Worm (Caenorhabditis elegans) whole organism, late embryonic: ENCODE results near the gene C14C6.5.

Source experiments
- C38D4.7 ChIP-seq: fragments of 200-800 bp; sonication (Bioruptor generic); optimal IDR thresholded peaks from 2 replicates; lab custom pipeline; 2018; ENCODE audit warnings: mild to moderate bottlenecking, missing genetic modification characterization, moderate library complexity, missing compliant biosample characterization
- F13H6.1 ChIP-seq: sonication (generic microtip); optimal IDR thresholded peaks from 2 replicates; lab custom pipeline; 2016; ENCODE audit warnings: missing genetic modification characterization, missing compliant biosample characterization
- T23F11.4 ChIP-seq: fragments of 200-800 bp; sonication (Bioruptor generic); optimal IDR thresholded peaks from 2 replicates; lab custom pipeline; 2018; ENCODE audit warnings: mild to moderate bottlenecking, missing genetic modification characterization, missing compliant biosample characterization
- Y22D7AL.16 ChIP-seq: sonication (generic microtip); optimal IDR thresholded peaks from 2 replicates; lab custom pipeline; 2016; ENCODE audit warnings: missing genetic modification characterization, missing compliant biosample characterization
- ama-1 ChIP-seq: fragments of 150-350 bp; optimal IDR thresholded peaks from 2 replicates; lab custom pipeline; 2014
- ceh-19 ChIP-seq: fragments of 200-800 bp; sonication (Bioruptor generic); optimal IDR thresholded peaks from 2 replicates; lab custom pipeline; 2018; ENCODE audit warnings: mild to moderate bottlenecking, missing genetic modification characterization, missing compliant biosample characterization
- ceh-30 ChIP-seq: fragments of 150-350 bp; optimal IDR thresholded peaks from 2 replicates; lab custom pipeline; 2014; ENCODE audit warnings: missing biosample characterization, missing genetic modification characterization
- ceh-45 ChIP-seq: fragments of 200-800 bp; sonication (Bioruptor generic); IDR thresholded peaks from 2 replicates; pipeline ENCODE4 v1.3.6; 2022; ENCODE audit warnings: missing genetic modification reagents, missing genetic modification characterization, missing compliant biosample characterization
- ceh-48 ChIP-seq: sonication (generic microtip); optimal IDR thresholded peaks from 2 replicates; lab custom pipeline; 2016; ENCODE audit warnings: missing genetic modification characterization, inconsistent platforms, missing compliant biosample characterization
- ceh-9 ChIP-seq: sonication (generic microtip); optimal IDR thresholded peaks from 2 replicates; lab custom pipeline; 2016; ENCODE audit warnings: mild to moderate bottlenecking, missing genetic modification characterization, inconsistent platforms, missing compliant biosample characterization
- che-1 ChIP-seq: sonication (generic microtip); optimal IDR thresholded peaks from 2 replicates; lab custom pipeline; 2016; ENCODE audit warnings: mild to moderate bottlenecking, missing genetic modification characterization, missing compliant biosample characterization
- dve-1 ChIP-seq: sonication (generic microtip); optimal IDR thresholded peaks from 2 replicates; lab custom pipeline; 2017; ENCODE audit warnings: antibody characterized with exemption, mild to moderate bottlenecking, missing genetic modification characterization, missing compliant biosample characterization
- elt-4 ChIP-seq: sonication (generic microtip); optimal IDR thresholded peaks from 2 replicates; lab custom pipeline; 2016; ENCODE audit warnings: missing genetic modification characterization, missing compliant biosample characterization
- ets-4 ChIP-seq: sonication (generic microtip); optimal IDR thresholded peaks from 2 replicates; lab custom pipeline; 2016; ENCODE audit warnings: missing genetic modification characterization, missing compliant biosample characterization
- fax-1 ChIP-seq: sonication (generic microtip); optimal IDR thresholded peaks from 2 replicates; lab custom pipeline; 2016; ENCODE audit warnings: missing genotype, missing genetic modification characterization, missing compliant biosample characterization
- hlh-13 ChIP-seq: fragments of 200-800 bp; sonication (Bioruptor generic); optimal IDR thresholded peaks from 2 replicates; lab custom pipeline; 2018; ENCODE audit warnings: mild to moderate bottlenecking, missing genetic modification characterization, missing compliant biosample characterization
- hlh-15 ChIP-seq: sonication (generic microtip); optimal IDR thresholded peaks from 2 replicates; lab custom pipeline; 2016; ENCODE audit warnings: missing genetic modification characterization, missing compliant biosample characterization
- hlh-30 ChIP-seq: sonication (generic microtip); optimal IDR thresholded peaks from 2 replicates; lab custom pipeline; 2017; ENCODE audit warnings: antibody characterized with exemption, missing genetic modification characterization, missing compliant biosample characterization; ENCODE audit not compliant: insufficient read depth
- hlh-8 ChIP-seq: sonication (generic microtip); optimal IDR thresholded peaks from 2 replicates; lab custom pipeline; 2016; ENCODE audit warnings: missing genotype, missing genetic modification characterization, missing compliant biosample characterization
- lin-11 ChIP-seq: fragments of 200-800 bp; sonication (Bioruptor generic); optimal IDR thresholded peaks from 2 replicates; lab custom pipeline; 2018; ENCODE audit warnings: mild to moderate bottlenecking, missing genetic modification characterization, missing compliant biosample characterization
- madf-2 ChIP-seq: sonication (generic microtip); optimal IDR thresholded peaks from 2 replicates; lab custom pipeline; 2017; ENCODE audit warnings: missing genetic modification characterization, missing compliant biosample characterization
- mec-3 ChIP-seq: sonication (generic microtip); optimal IDR thresholded peaks from 2 replicates; lab custom pipeline; 2016; ENCODE audit warnings: borderline replicate concordance, missing genetic modification characterization, missing compliant biosample characterization
- nfya-1 ChIP-seq: sonication (generic microtip); optimal IDR thresholded peaks from 2 replicates; lab custom pipeline; 2017; ENCODE audit warnings: missing genetic modification characterization, mild to moderate bottlenecking, missing compliant biosample characterization, antibody characterized with exemption, moderate library complexity
- nhr-11 ChIP-seq: fragments of 150-350 bp; optimal IDR thresholded peaks from 2 replicates; lab custom pipeline; 2014; ENCODE audit warnings: missing biosample characterization, missing genetic modification characterization
- nhr-232 ChIP-seq: sonication (generic microtip); optimal IDR thresholded peaks from 2 replicates; lab custom pipeline; 2016; ENCODE audit warnings: missing genetic modification characterization, missing compliant biosample characterization
- npax-4 ChIP-seq: sonication (generic microtip); optimal IDR thresholded peaks from 2 replicates; lab custom pipeline; 2016; ENCODE audit warnings: missing genetic modification characterization, missing compliant biosample characterization
- odd-2 ChIP-seq: sonication (generic microtip); optimal IDR thresholded peaks from 2 replicates; lab custom pipeline; 2017; ENCODE audit warnings: antibody characterized with exemption, mild to moderate bottlenecking, missing genetic modification characterization, missing compliant biosample characterization
- pat-9 ChIP-seq: fragments of 200-800 bp; sonication (Bioruptor generic); optimal IDR thresholded peaks from 2 replicates; lab custom pipeline; 2018; ENCODE audit warnings: mild to moderate bottlenecking, missing genetic modification characterization, moderate library complexity, missing compliant biosample characterization
- pax-1 ChIP-seq: fragments of 150-350 bp; optimal IDR thresholded peaks from 2 replicates; lab custom pipeline; 2014; ENCODE audit warnings: missing biosample characterization, missing genetic modification characterization
- pha-4 ChIP-seq: fragments of 150-350 bp; optimal IDR thresholded peaks from 2 replicates; lab custom pipeline; 2018; ENCODE audit warnings: missing biosample characterization, missing genetic modification reagents, missing genetic modification characterization
- pqm-1 ChIP-seq: sonication (generic microtip); optimal IDR thresholded peaks from 2 replicates; lab custom pipeline; 2016; ENCODE audit warnings: missing genetic modification characterization, missing compliant biosample characterization
- ref-2 ChIP-seq: sonication (generic microtip); optimal IDR thresholded peaks from 2 replicates; lab custom pipeline; 2016; ENCODE audit warnings: missing genetic modification characterization, missing compliant biosample characterization
- sox-2 ChIP-seq: fragments of 200-800 bp; sonication (Bioruptor generic); IDR thresholded peaks from 2 replicates; pipeline ENCODE4 v1.3.6; 2022; ENCODE audit warnings: missing genetic modification reagents, missing genetic modification characterization, missing compliant biosample characterization
- sox-4 ChIP-seq: sonication (generic microtip); optimal IDR thresholded peaks from 2 replicates; lab custom pipeline; 2017; ENCODE audit warnings: mild to moderate bottlenecking, missing genetic modification characterization, inconsistent platforms, missing compliant biosample characterization
- syd-9 ChIP-seq: sonication (generic microtip); optimal IDR thresholded peaks from 2 replicates; lab custom pipeline; 2016; ENCODE audit warnings: mild to moderate bottlenecking, missing genetic modification characterization, moderate library complexity, missing compliant biosample characterization
- tbx-2 ChIP-seq: sonication (generic microtip); optimal IDR thresholded peaks from 2 replicates; lab custom pipeline; 2016; ENCODE audit warnings: missing genetic modification characterization, missing compliant biosample characterization
- ttx-3 ChIP-seq: sonication (generic microtip); optimal IDR thresholded peaks from 2 replicates; lab custom pipeline; 2016; ENCODE audit warnings: missing genetic modification reagents, missing genetic modification characterization, missing compliant biosample characterization
- unc-42 ChIP-seq: sonication (generic microtip); optimal IDR thresholded peaks from 2 replicates; lab custom pipeline; 2016; ENCODE audit warnings: missing genotype, missing genetic modification characterization, missing compliant biosample characterization
- unc-86 ChIP-seq: sonication (generic microtip); optimal IDR thresholded peaks from 2 replicates; lab custom pipeline; 2016; ENCODE audit warnings: missing genetic modification characterization, missing compliant biosample characterization
- zip-5 ChIP-seq: sonication (generic microtip); optimal IDR thresholded peaks from 2 replicates; lab custom pipeline; 2016; ENCODE audit warnings: missing genetic modification characterization, missing compliant biosample characterization

The C14C6.5 gene

DNA sequence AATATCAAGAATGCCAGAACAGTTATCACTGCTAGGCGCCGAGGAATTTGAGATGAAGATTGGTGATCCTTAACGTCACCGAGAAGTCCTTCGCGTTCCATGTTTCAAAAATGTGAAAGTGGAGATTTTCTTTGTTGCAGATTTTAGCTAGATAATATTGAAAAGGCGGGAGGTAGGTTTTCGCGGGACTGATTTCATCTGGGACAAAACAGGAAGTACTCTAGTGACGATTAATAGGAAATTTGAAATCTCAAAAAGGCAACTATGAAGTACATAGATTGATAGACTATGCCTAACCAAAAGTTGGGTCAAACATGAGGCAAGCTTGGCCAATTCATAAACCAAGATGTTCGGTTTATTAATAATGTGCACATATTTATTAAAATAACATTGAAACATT lies 16.6 kb downstream of the C14C6.5 start, which contains the start of gene C14C6.8:
Gene C14C6.8, minus strand, starts transcription at position 101 of the 400 bp plus-strand sequence.
- TF ChIP-seq madf-2, result no peak
- no peak for TF ChIP-seq elt-4 (tag; lab: Kevin White, UChicago)
- TF ChIP-seq ets-4 (tag; lab: Kevin White, UChicago), result no peak
- TF ChIP-seq nhr-232 (tag; lab: Kevin White, UChicago), result no peak
- no peak for TF ChIP-seq ref-2
- TF ChIP-seq pax-1, result no peak
- no peak for TF ChIP-seq hlh-30 (tag; lab: Kevin White, UChicago)
- TF ChIP-seq odd-2 (tag; lab: Kevin White, UChicago), result no peak
- TF ChIP-seq hlh-13 (GFP tag; lab: Kevin White, UChicago), result no peak
- no peak for TF ChIP-seq zip-5 (tag; lab: Kevin White, UChicago)
- TF ChIP-seq hlh-8 (tag; lab: Kevin White, UChicago), result no peak
- TF ChIP-seq ttx-3 (tag; lab: Kevin White, UChicago), result no peak
- TF ChIP-seq unc-86, result no peak
- no peak for TF ChIP-seq ceh-30 (tag; lab: Kevin White, UChicago)
- TF ChIP-seq Y22D7AL.16 (tag; lab: Kevin White, UChicago), result no peak

DNA sequence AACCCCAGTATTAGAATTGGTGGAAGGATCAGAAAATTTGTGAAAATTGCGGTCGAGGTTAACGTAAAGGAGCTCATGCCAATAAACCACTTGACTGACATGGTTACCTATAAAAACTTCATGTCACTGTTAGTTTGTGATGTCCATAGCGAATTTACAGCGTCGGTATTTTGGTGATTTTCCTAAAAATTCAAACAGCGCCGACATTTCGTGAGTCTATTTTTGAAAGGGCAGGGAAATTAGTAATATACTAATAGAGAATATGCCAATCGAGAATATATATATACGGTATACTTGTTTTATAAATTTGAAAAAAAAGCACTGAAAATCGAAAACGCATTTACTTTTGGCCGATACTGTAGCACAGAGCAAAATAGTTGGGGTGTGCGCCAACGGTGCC lies 19.6 kb downstream of the C14C6.5 start, which contains the start of gene srx-8:
Gene srx-8, minus strand, starts transcription at position 101 of the 400 bp plus-strand sequence.
- TF ChIP-seq nhr-11 (tag; lab: Kevin White, UChicago) (no peak), hlh-15 (tag; lab: Kevin White, UChicago) (no peak), pqm-1 (tag; lab: Kevin White, UChicago) (no peak), nfya-1 (tag; lab: Kevin White, UChicago) (no peak), unc-86 (no peak), pha-4 (tag; lab: Kevin White, UChicago) (no peak), madf-2 (no peak), hlh-8 (tag; lab: Kevin White, UChicago) (no peak), pat-9 (tag; lab: Kevin White, UChicago) (no peak), F13H6.1 (no peak), lin-11 (tag; lab: Kevin White, UChicago) (no peak), ceh-19 (no peak), che-1 (no peak), ceh-9 (tag; lab: Kevin White, UChicago) (no peak), Y22D7AL.16 (tag; lab: Kevin White, UChicago) (no peak)

DNA sequence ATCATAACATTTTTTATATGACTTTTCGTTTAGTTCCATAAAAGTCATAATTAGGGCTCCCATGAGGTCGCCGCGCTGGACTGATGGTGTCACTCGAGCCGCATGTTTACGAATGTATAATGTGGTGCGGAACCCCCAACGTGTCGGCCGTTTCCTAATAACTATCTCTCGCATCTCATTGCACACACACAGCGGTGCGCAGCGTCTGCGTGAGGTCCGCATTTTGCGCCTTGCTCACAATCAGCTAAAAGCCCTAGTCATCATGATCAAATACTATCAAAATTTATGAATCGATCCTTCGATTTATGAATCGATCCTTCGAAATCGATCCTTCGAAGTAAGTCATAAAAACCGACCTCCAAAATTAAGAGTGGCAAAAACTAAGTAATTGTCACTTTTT lies 23.5 kb downstream of the C14C6.5 start, which contains the start of gene srx-7:
Gene srx-7, plus strand, starts transcription at position 256 of the 400 bp plus-strand sequence.
- TF ChIP-seq mec-3 (tag; lab: Kevin White, UChicago) (no peak), tbx-2 (tag; lab: Kevin White, UChicago) (no peak), T23F11.4 (GFP tag; lab: Kevin White, UChicago) (no peak), hlh-13 (GFP tag; lab: Kevin White, UChicago) (no peak), C38D4.7 (no peak), ceh-9 (tag; lab: Kevin White, UChicago) (no peak), sox-4 (tag; lab: Kevin White, UChicago) (no peak), nhr-11 (tag; lab: Kevin White, UChicago) (no peak), pqm-1 (tag; lab: Kevin White, UChicago) (no peak)
- TF ChIP-seq, all 69 proteins: peak for 0

DNA sequence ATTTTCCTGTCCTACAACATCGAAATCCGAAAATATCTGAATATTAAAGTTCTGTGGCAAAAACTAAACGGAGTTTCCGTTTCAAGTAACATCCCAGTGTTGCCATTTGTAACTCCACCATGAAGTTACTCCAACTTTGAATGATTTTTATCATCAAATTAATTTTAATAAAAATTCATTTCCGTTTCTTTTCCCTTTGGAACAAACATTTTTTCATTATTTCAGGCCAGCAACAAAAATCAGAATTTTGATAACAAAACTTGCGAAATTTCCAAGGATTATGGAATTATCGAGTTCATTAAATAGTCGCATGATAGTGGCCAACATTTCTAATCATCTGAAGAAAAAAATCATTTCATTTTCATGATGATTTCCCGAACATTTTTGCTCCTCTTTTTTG lies 26.4 kb downstream of the C14C6.5 start, which contains the start of gene C14C6.2:
Gene C14C6.2, plus strand, starts transcription at position 301 of the 400 bp plus-strand sequence.
- TF ChIP-seq npax-4 (tag; lab: Kevin White, UChicago) (no peak), unc-42 (tag; lab: Kevin White, UChicago) (no peak), C38D4.7 (no peak), syd-9 (tag; lab: Kevin White, UChicago) (no peak), pha-4 (tag; lab: Kevin White, UChicago) (no peak), ceh-48 (no peak), ama-1 (lab: Kevin White, UChicago) (no peak), fax-1 (tag; lab: Kevin White, UChicago) (no peak), sox-2 (GFP tag; lab: Robert Waterston, UW) (no peak), ceh-45 (GFP tag; lab: Robert Waterston, UW) (no peak), dve-1 (tag; lab: Kevin White, UChicago) (no peak), F13H6.1 (no peak)
